Fruit fly (Drosophila melanogaster): ENCODE results near the gene RhoGAP92B.
A peak's percentile ranks its signal among the peaks of the same experiment; 100 is the strongest.

RhoGAP92B gene

DNA sequence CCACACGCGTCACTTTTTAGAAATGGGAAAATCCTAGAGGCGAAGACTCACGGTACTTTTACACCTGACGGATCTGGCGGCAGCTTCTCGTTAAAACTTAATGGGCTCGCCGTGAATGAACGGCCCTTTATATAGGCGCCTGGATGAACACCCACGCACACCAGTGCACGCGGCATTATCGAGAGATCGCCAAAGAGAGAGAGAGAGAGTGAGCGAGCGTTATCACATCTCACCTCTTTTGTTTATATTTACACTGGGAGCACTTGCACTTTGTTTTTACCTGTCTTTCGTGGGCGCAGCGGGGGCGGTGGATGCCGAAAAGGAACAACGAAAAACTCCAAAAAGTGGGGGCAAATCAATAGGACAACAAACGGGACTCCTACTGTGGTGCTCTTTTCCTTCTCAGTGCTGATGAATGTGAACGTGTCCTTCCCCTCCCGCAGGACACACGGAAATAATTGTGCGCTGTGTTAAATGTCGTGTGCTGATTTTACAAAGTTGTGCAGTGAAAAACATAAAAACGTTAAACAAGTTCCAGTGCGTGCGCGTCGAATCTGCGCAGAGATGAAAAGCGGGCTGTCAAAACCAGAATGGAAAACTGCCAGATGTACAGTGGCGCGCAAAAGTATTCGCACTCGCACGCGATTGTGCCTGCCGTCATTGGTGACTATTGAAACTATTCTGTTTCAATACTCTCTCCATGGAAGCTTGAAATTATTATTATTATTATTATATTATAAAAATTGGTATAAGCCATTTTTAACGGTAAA is 29.7 kb upstream of the RhoGAP92B start, which contains the start of gene Mrp5 (continued):
- TF ChIP-seq ase (GFP tag; IDR thresholded peaks at IDR 0.05) (peak; percentile 53; the same call in 2 of the 3 replicates), CoRest (tag; optimal IDR thresholded peaks at IDR 0.05) (peak; percentile 22), ranshi (GFP tag; IDR thresholded peaks at IDR 0.05) (peak; percentile 48; the same call in 1 of the 2 replicates), CG17385 (GFP tag; optimal IDR thresholded peaks at IDR 0.05) (peak; percentile 28), CG42726 (GFP tag; IDR thresholded peaks at IDR 0.05; ENCODE audit: partially characterized antibody) (0 out of 2 replicates have a peak, but pooled peaks have one; percentile 7), Gug (GFP tag; IDR thresholded peaks at IDR 0.05) (peak; percentile 75; the same call in 3 of the 4 replicates), CG1024 (GFP tag; IDR thresholded peaks at IDR 0.05) (peak; percentile 63; the same call in 1 of the 2 replicates), CG33213 (GFP tag; optimal IDR thresholded peaks at IDR 0.05) (no peak), Mrtf (GFP tag; IDR thresholded peaks at IDR 0.05) (peak; percentile 36; the same call in 2 of the 3 replicates), HLHmδ (GFP tag; optimal IDR thresholded peaks at IDR 0.05) (peak; percentile 77), Pdp1 (GFP tag; optimal IDR thresholded peaks at IDR 0.05) (peak; percentile 3 to 14), unpg (GFP tag; optimal IDR thresholded peaks at IDR 0.05) (peak; percentile 39), CG15696 (tag; optimal IDR thresholded peaks at IDR 0.05) (no peak), Dbx (GFP tag; IDR thresholded peaks at IDR 0.05) (peak; percentile 46; the same call in 1 of the 3 replicates), CG9437 (GFP tag; optimal IDR thresholded peaks at IDR 0.05) (no peak), CG6813 (GFP tag; optimal IDR thresholded peaks at IDR 0.05) (peak; percentile 35), CG12155 (GFP tag; optimal IDR thresholded peaks at IDR 0.05) (peak; percentile 34), Dek (tag; optimal IDR thresholded peaks at IDR 0.05) (peak; percentile 19)

DNA sequence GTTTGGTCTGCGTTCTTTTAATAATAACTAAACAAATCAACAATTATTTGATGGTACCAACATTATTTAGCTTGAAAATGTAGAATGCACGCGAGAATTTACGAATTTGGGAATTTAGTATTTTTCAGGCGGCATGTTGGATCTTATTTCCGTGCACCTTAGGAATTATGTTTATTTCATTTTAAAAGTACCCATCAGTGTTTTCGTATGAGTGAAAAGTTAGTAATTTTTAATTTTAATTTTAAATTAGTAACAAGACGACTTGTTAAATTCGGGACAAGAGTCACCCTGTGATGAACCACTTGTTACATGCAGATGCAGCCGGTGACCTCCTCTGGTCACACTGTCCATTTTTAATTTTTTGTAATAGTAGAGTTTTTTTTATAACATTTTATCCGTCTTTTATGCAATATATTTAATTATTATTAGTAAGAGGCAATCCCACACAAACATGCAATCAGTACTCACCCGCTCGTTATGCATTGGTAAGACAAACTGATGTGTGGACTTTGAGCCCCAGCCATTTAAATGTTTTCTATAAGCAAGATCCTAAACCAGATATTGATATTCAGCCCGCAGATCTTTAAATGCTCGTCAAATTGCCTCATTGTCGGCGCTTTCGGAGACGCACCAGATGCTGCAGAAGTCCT is 27.4 kb upstream of the RhoGAP92B start, which contains the start of the genes CG17186 and Arc42:
Gene CG17186 (minus strand): TSS at position 88 of the 650 bp plus-strand sequence.
Gene Arc42 (plus strand): TSS at position 311 of the 650 bp plus-strand sequence.
- peak; percentile 6 for TF ChIP-seq CG12155 (GFP tag; optimal IDR thresholded peaks at IDR 0.05)
- TF ChIP-seq CG4282 (GFP tag; optimal IDR thresholded peaks at IDR 0.05) = no peak
- no peak for TF ChIP-seq Xrp1 (GFP tag; IDR thresholded peaks at IDR 0.05)
- TF ChIP-seq bab2 (GFP tag; optimal IDR thresholded peaks at IDR 0.05) = peak; percentile 15
- peak in 1 of 2 experiments; percentile 1 for TF ChIP-seq Hr51 (GFP tag; optimal IDR thresholded peaks at IDR 0.05)
- no peak for TF ChIP-seq en (GFP tag; optimal IDR thresholded peaks at IDR 0.05)
- TF ChIP-seq CG2120 (GFP tag; optimal IDR thresholded peaks at IDR 0.05) = peak; percentile 46
- peak; percentile 41 for TF ChIP-seq Lhr (GFP tag; optimal IDR thresholded peaks at IDR 0.05)
- no peak for TF ChIP-seq CG10366 (GFP tag; IDR thresholded peaks at IDR 0.05)
- peak; percentile 82 for TF ChIP-seq sens (GFP tag)
- TF ChIP-seq Ets97D (GFP tag; optimal IDR thresholded peaks at IDR 0.05) = peak; percentile 47
- peak; percentile 72 for TF ChIP-seq MBD-R2 (GFP tag; IDR thresholded peaks at IDR 0.05)
- TF ChIP-seq ara (GFP tag; IDR thresholded peaks at IDR 0.05) = no peak
- peak; percentile 46 for TF ChIP-seq CG31441 (GFP tag; IDR thresholded peaks at IDR 0.05)
- TF ChIP-seq Stat92E (GFP tag; optimal IDR thresholded peaks at IDR 0.05) = peak in 1 of 3 experiments; percentile 24
- no peak for TF ChIP-seq Sox102F (GFP tag; optimal IDR thresholded peaks at IDR 0.05)
- TF ChIP-seq Rx (GFP tag; IDR thresholded peaks at IDR 0.05) = no peak
- no peak for TF ChIP-seq twi (tag; optimal IDR thresholded peaks at IDR 0.05)
- TF ChIP-seq CG14050 (GFP tag; IDR thresholded peaks at IDR 0.05) = no peak; the same call in 2 of the 3 replicates
- no peak for TF ChIP-seq fd3F (GFP tag; optimal IDR thresholded peaks at IDR 0.05)
- no peak for TF ChIP-seq CG30403 (GFP tag; optimal IDR thresholded peaks at IDR 0.05)
- no peak for TF ChIP-seq sob (GFP tag; IDR thresholded peaks at IDR 0.05)
- TF ChIP-seq CkIIα-i1 (GFP tag; IDR thresholded peaks at IDR 0.05) = no peak
- peak; percentile 19 for TF ChIP-seq CG13775 (GFP tag; optimal IDR thresholded peaks at IDR 0.05)
- TF ChIP-seq CG13624 (GFP tag; optimal IDR thresholded peaks at IDR 0.05) = no peak
- no peak for TF ChIP-seq Gsc (GFP tag; IDR thresholded peaks at IDR 0.05)
- TF ChIP-seq BEAF-32 (GFP tag; optimal IDR thresholded peaks at IDR 0.05) = peak; percentile 44
- TF ChIP-seq CG42726 (GFP tag; IDR thresholded peaks at IDR 0.05; ENCODE audit: partially characterized antibody) = no peak
- no peak for TF ChIP-seq E2f1 (GFP tag; IDR thresholded peaks at IDR 0.05)
- no peak for TF ChIP-seq Taf1 (GFP tag; IDR thresholded peaks at IDR 0.05)
- TF ChIP-seq dpn (GFP tag; optimal IDR thresholded peaks at IDR 0.05) = no peak

Measured in whole organism, embryonic.